Worm (Caenorhabditis elegans): ENCODE measurements around the gene hsp-60.

hsp-60 gene

ce11 chrIII:1604514-1604976 is 15.0 kb upstream of the hsp-60 start, which contains the start of gene Y22D7AL.6 (continued):
- TF ChIP-seq F10E7.11 (tag; optimal IDR thresholded peaks at IDR 0.05) = no peak
- TF ChIP-seq dox-1 (GFP tag; IDR thresholded peaks at IDR 0.05) = peak; percentile 81
- TF ChIP-seq ceh-27 (GFP tag; optimal IDR thresholded peaks at IDR 0.05) = peak; percentile 23
- TF ChIP-seq ztf-26 (tag; optimal IDR thresholded peaks at IDR 0.05) = peak; percentile 43
- peak; percentile 61 for TF ChIP-seq F49E8.2 (tag; optimal IDR thresholded peaks at IDR 0.05; ENCODE audit: insufficient read depth)
- TF ChIP-seq mxl-1 (tag; optimal IDR thresholded peaks at IDR 0.05) = peak; percentile 74
- peak; percentile 86 for TF ChIP-seq D2030.7 (GFP tag; IDR thresholded peaks at IDR 0.05)
- no peak for TF ChIP-seq F55B11.4 (tag; optimal IDR thresholded peaks at IDR 0.05; ENCODE audit: borderline replicate concordance, insufficient read depth)
- peak; percentile 62 for TF ChIP-seq atf-7 (tag; optimal IDR thresholded peaks at IDR 0.05)
- peak; percentile 26 for TF ChIP-seq gei-17 (GFP tag; optimal IDR thresholded peaks at IDR 0.05)
- TF ChIP-seq K12H6.12 (tag; optimal IDR thresholded peaks at IDR 0.05) = peak; percentile 53
- no peak for TF ChIP-seq xnd-1 (tag; optimal IDR thresholded peaks at IDR 0.05)
- TF ChIP-seq snpc-1.3 (tag; optimal IDR thresholded peaks at IDR 0.05; ENCODE audit: insufficient read depth) = peak; percentile 49
- TF ChIP-seq zfh-2 (GFP tag; conservative IDR thresholded peaks at IDR 0.05) = peak; percentile 67; the same call in 1 of the 2 replicates
- TF ChIP-seq snpc-4 (GFP tag; optimal IDR thresholded peaks at IDR 0.05) = peak; percentile 54
- TF ChIP-seq snpc-4 (tag; optimal IDR thresholded peaks at IDR 0.05) = peak in 2 of 4 experiments; percentile 37 to 47
- peak; percentile 36; the same call in 1 of the 2 replicates for TF ChIP-seq hsf-1 (GFP tag; IDR thresholded peaks at IDR 0.05)
- TF ChIP-seq T07F8.4 (tag; optimal IDR thresholded peaks at IDR 0.05) = peak; percentile 42
- TF ChIP-seq die-1 (tag; optimal IDR thresholded peaks at IDR 0.05) = peak; percentile 91
- peak; percentile 80 for TF ChIP-seq F52B5.7 (tag; optimal IDR thresholded peaks at IDR 0.05)
- TF ChIP-seq snpc-1.1 (tag; optimal IDR thresholded peaks at IDR 0.05; ENCODE audit: insufficient read depth) = no peak
- TF ChIP-seq ekl-4 (GFP tag; IDR thresholded peaks at IDR 0.05) = peak; percentile 68
- TF ChIP-seq F33H1.4 (GFP tag; IDR thresholded peaks at IDR 0.05) = peak; percentile 51
- TF ChIP-seq snpc-3.4 (tag; optimal IDR thresholded peaks at IDR 0.05) = peak; percentile 61
- TF ChIP-seq rec-8 (tag; optimal IDR thresholded peaks at IDR 0.05) = peak; percentile 65 to 69
- peak; percentile 69; the same call in 1 of the 2 replicates for TF ChIP-seq Y56A3A.18 (GFP tag; IDR thresholded peaks at IDR 0.05)
- TF ChIP-seq attf-6 (GFP tag; IDR thresholded peaks at IDR 0.05) = 0 out of 2 replicates have a peak, but pooled peaks have one; percentile 32
- TF ChIP-seq Y53F4B.3 (GFP tag; IDR thresholded peaks at IDR 0.05) = peak; percentile 47; the same call in 1 of the 2 replicates
- no peak for TF ChIP-seq cebp-1 (GFP tag; IDR thresholded peaks at IDR 0.05)
- peak; percentile 60 for TF ChIP-seq cebp-1 (tag; optimal IDR thresholded peaks at IDR 0.05)
- peak; percentile 16 for TF ChIP-seq F22D6.2 (tag; optimal IDR thresholded peaks at IDR 0.05)
- TF ChIP-seq pha-4 (tag; optimal IDR thresholded peaks at IDR 0.05) = no peak
- TF ChIP-seq ceh-100 (GFP tag; IDR thresholded peaks at IDR 0.05) = peak; percentile 65
- TF ChIP-seq dpff-1 (tag; optimal IDR thresholded peaks at IDR 0.05) = no peak
- no peak for TF ChIP-seq ama-1 (optimal IDR thresholded peaks at IDR 0.05)
- peak in 1 of 2 experiments; percentile 75 for TF ChIP-seq ama-1 (GFP tag; optimal IDR thresholded peaks at IDR 0.05)
- TF ChIP-seq lir-1 (GFP tag; conservative IDR thresholded peaks at IDR 0.05) = no peak; the same call in 1 of the 2 replicates
- TF ChIP-seq egl-18 (GFP tag; IDR thresholded peaks at IDR 0.05) = no peak; the same call in 1 of the 2 replicates
- TF ChIP-seq sdz-38 (tag; optimal IDR thresholded peaks at IDR 0.05) = no peak
- peak; percentile 61; the same call in 1 of the 2 replicates for TF ChIP-seq C17E4.6 (GFP tag; IDR thresholded peaks at IDR 0.05)
- peak; percentile 45 for TF ChIP-seq sptf-2 (GFP tag; optimal IDR thresholded peaks at IDR 0.05)
- TF ChIP-seq madf-10 (tag; optimal IDR thresholded peaks at IDR 0.05) = peak; percentile 77
- TF ChIP-seq ztf-25 (GFP tag; IDR thresholded peaks at IDR 0.05) = peak; percentile 82
- TF ChIP-seq mes-4 (tag; optimal IDR thresholded peaks at IDR 0.05) = peak; percentile 64
- TF ChIP-seq aptf-3 (GFP tag; IDR thresholded peaks at IDR 0.05) = 0 out of 2 replicates have a peak, but pooled peaks have one; percentile 13
- no peak for TF ChIP-seq hrde-1 (tag; optimal IDR thresholded peaks at IDR 0.05; ENCODE audit: borderline replicate concordance)
- TF ChIP-seq unc-62 (GFP tag; optimal IDR thresholded peaks at IDR 0.05) = no peak
- no peak for TF ChIP-seq dpl-1 (GFP tag; optimal IDR thresholded peaks at IDR 0.05)

Measured in whole organism, young adult.